Worm (Caenorhabditis elegans) whole organism, L3 larva: ENCODE measurements around the gene nhr-38.
A peak's percentile ranks its signal among the peaks of the same experiment; 100 is the strongest.

Experiments
- R02D3.7 ChIP-seq: fragments of 150-350 bp; optimal IDR thresholded peaks from 2 replicates; lab custom pipeline; 2014; ENCODE audit warnings: missing biosample characterization, missing genetic modification characterization
- ZK546.5 ChIP-seq: sonication (generic microtip); optimal IDR thresholded peaks from 2 replicates; lab custom pipeline; 2017; ENCODE audit warnings: missing biosample characterization, missing genetic modification characterization
- aly-2 ChIP-seq: fragments of 150-350 bp; optimal IDR thresholded peaks from 2 replicates; lab custom pipeline; 2014; ENCODE audit warnings: missing biosample characterization, missing genetic modification characterization
- ama-1 ChIP-seq: fragments of 150-350 bp; optimal IDR thresholded peaks from 2 replicates; lab custom pipeline; 2018
- ceh-28 ChIP-seq: fragments of 150-350 bp; optimal IDR thresholded peaks from 2 replicates; lab custom pipeline; 2014; ENCODE audit warnings: missing biosample characterization, missing genetic modification reagents, missing genetic modification characterization
- ceh-82 ChIP-seq: fragments of 150-350 bp; optimal IDR thresholded peaks from 2 replicates; lab custom pipeline; 2014; ENCODE audit warnings: missing biosample characterization, missing genetic modification characterization
- egl-5 ChIP-seq: fragments of 150-350 bp; optimal IDR thresholded peaks from 2 replicates; lab custom pipeline; 2017; ENCODE audit warnings: missing biosample characterization, missing genetic modification reagents, missing genetic modification characterization, inconsistent platforms
- elt-2 ChIP-seq: sonication (generic microtip); optimal IDR thresholded peaks from 2 replicates; lab custom pipeline; 2016; ENCODE audit warnings: missing genetic modification reagents, mild to moderate bottlenecking, missing genetic modification characterization, missing compliant biosample characterization
- elt-3 ChIP-seq, 3 experiments: fragments of 150-350 bp in 1 of 3; sonication (generic microtip) in 2 of 3; optimal IDR thresholded peaks; 2 replicates in 2 of 3; 4 replicates in 1 of 3; lab custom pipeline; 2014 to 2017; ENCODE audit warnings: missing biosample characterization in 3 of 3, missing genetic modification characterization in 3 of 3
- fkh-10 ChIP-seq: sonication (generic microtip); optimal IDR thresholded peaks from 2 replicates; lab custom pipeline; 2017; ENCODE audit warnings: missing biosample characterization, missing genetic modification reagents, missing genetic modification characterization
- fkh-2 ChIP-seq: fragments of 150-350 bp; optimal IDR thresholded peaks from 2 replicates; lab custom pipeline; 2014; ENCODE audit warnings: missing biosample characterization, missing genetic modification reagents, missing genetic modification characterization
- fos-1 ChIP-seq: fragments of 150-350 bp; optimal IDR thresholded peaks from 2 replicates; lab custom pipeline; 2014; ENCODE audit warnings: missing biosample characterization, missing genetic modification characterization
- jun-1 ChIP-seq: fragments of 150-350 bp; optimal IDR thresholded peaks from 2 replicates; lab custom pipeline; 2014; ENCODE audit warnings: missing biosample characterization, missing genetic modification reagents, missing genetic modification characterization
- lin-15B ChIP-seq: fragments of 150-350 bp; optimal IDR thresholded peaks from 2 replicates; lab custom pipeline; 2014; ENCODE audit warnings: missing biosample characterization, missing genetic modification characterization
- lin-39 ChIP-seq: fragments of 150-350 bp; optimal IDR thresholded peaks from 2 replicates; lab custom pipeline; 2018; ENCODE audit warnings: missing biosample characterization, missing genetic modification reagents, missing genetic modification characterization
- mml-1 ChIP-seq: fragments of 150-350 bp; sonication (generic microtip); optimal IDR thresholded peaks from 3 replicates; lab custom pipeline; 2014; ENCODE audit warnings: missing biosample characterization, missing genetic modification characterization
- nfya-1 ChIP-seq: sonication (generic microtip); optimal IDR thresholded peaks from 2 replicates; lab custom pipeline; 2017; ENCODE audit warnings: missing genetic modification characterization, mild to moderate bottlenecking, missing compliant biosample characterization, antibody characterized with exemption, moderate library complexity; ENCODE audit not compliant: insufficient read depth
- nhr-11 ChIP-seq: fragments of 150-350 bp; optimal IDR thresholded peaks from 2 replicates; lab custom pipeline; 2014; ENCODE audit warnings: missing biosample characterization, missing genetic modification characterization
- nhr-23 ChIP-seq: fragments of 150-350 bp; optimal IDR thresholded peaks from 2 replicates; lab custom pipeline; 2014; ENCODE audit warnings: missing biosample characterization, missing genetic modification reagents, missing genetic modification characterization
- nhr-237 ChIP-seq: fragments of 150-350 bp; optimal IDR thresholded peaks from 2 replicates; lab custom pipeline; 2014; ENCODE audit warnings: missing biosample characterization, missing genetic modification characterization
- nhr-25 ChIP-seq: sonication (generic microtip); optimal IDR thresholded peaks from 2 replicates; lab custom pipeline; 2017; ENCODE audit warnings: missing biosample characterization, missing genetic modification characterization
- nhr-28 ChIP-seq: fragments of 150-350 bp; optimal IDR thresholded peaks from 2 replicates; lab custom pipeline; 2014; ENCODE audit warnings: missing biosample characterization, missing genetic modification characterization
- nhr-43 ChIP-seq: sonication (generic microtip); optimal IDR thresholded peaks from 2 replicates; lab custom pipeline; 2016; ENCODE audit warnings: mild to moderate bottlenecking, missing genetic modification characterization, missing compliant biosample characterization; ENCODE audit not compliant: poor library complexity, severe bottlenecking
- nhr-67 ChIP-seq: fragments of 150-350 bp; optimal IDR thresholded peaks from 2 replicates; lab custom pipeline; 2014; ENCODE audit warnings: missing biosample characterization, missing genetic modification characterization
- nhr-77 ChIP-seq: fragments of 150-350 bp; optimal IDR thresholded peaks from 2 replicates; lab custom pipeline; 2014; ENCODE audit warnings: missing biosample characterization, missing genetic modification characterization
- pha-4 ChIP-seq: fragments of 150-350 bp; optimal IDR thresholded peaks from 2 replicates; lab custom pipeline; 2014; ENCODE audit warnings: missing biosample characterization, missing genetic modification reagents, missing genetic modification characterization
- pqm-1 ChIP-seq: fragments of 150-350 bp; optimal IDR thresholded peaks from 2 replicates; lab custom pipeline; 2017; ENCODE audit warnings: missing biosample characterization, missing genetic modification characterization, inconsistent platforms
- sea-2 ChIP-seq: fragments of 150-350 bp; sonication (generic microtip); optimal IDR thresholded peaks from 4 replicates; lab custom pipeline; 2014; ENCODE audit warnings: missing biosample characterization, missing genetic modification reagents, missing genetic modification characterization
- skn-1 ChIP-seq: fragments of 150-350 bp; optimal IDR thresholded peaks from 2 replicates; lab custom pipeline; 2014; ENCODE audit warnings: missing biosample characterization, missing genetic modification characterization
- snpc-4 ChIP-seq: fragments of 150-350 bp; optimal IDR thresholded peaks from 2 replicates; lab custom pipeline; 2014; ENCODE audit warnings: missing biosample characterization, missing genetic modification characterization
- tbx-2 ChIP-seq: sonication (generic microtip); optimal IDR thresholded peaks from 2 replicates; lab custom pipeline; 2016; ENCODE audit warnings: mild to moderate bottlenecking, missing genetic modification characterization, missing compliant biosample characterization
- zag-1 ChIP-seq: fragments of 150-350 bp; optimal IDR thresholded peaks from 2 replicates; lab custom pipeline; 2014; ENCODE audit warnings: missing biosample characterization, missing genetic modification characterization
- ztf-11 ChIP-seq: fragments of 150-350 bp; optimal IDR thresholded peaks from 2 replicates; lab custom pipeline; 2014; ENCODE audit warnings: missing biosample characterization, missing genetic modification characterization
- ztf-4 ChIP-seq: fragments of 150-350 bp; optimal IDR thresholded peaks from 2 replicates; lab custom pipeline; 2014; ENCODE audit warnings: missing biosample characterization, missing genetic modification characterization

Gene nhr-38

ce11 chrIV:9742883-9743282 is 32.9 kb downstream of the nhr-38 start, which contains the start of gene C28D4.7:
C28D4.7 (minus strand) TSS chrIV:9743147.
- TF ChIP-seq ztf-11 (no peak), nhr-67 (tag; lab: Kevin White, UChicago) (no peak), nhr-237 (tag; lab: Kevin White, UChicago) (no peak), fkh-2 (no peak), fkh-10 (GFP tag; lab: Kevin White, UChicago) (no peak), ztf-4 (tag; lab: Kevin White, UChicago) (no peak), elt-3 (tag; optimal IDR thresholded peaks at IDR 0.05; lab: Kevin White, UChicago) (no peak), snpc-4 (tag; lab: Kevin White, UChicago) (no peak)

ce11 chrIV:9744905-9745304 is 34.9 kb downstream of the nhr-38 start, which contains the start of gene C28D4.4:
C28D4.4 (minus strand) TSS chrIV:9745005.
- TF ChIP-seq nhr-11 (no peak), nfya-1 (tag; lab: Kevin White, UChicago) (no peak), zag-1 (tag; lab: Kevin White, UChicago) (no peak), ceh-28 (tag; lab: Kevin White, UChicago) (no peak)

- no peak for TF ChIP-seq ZK546.5 (tag; lab: Kevin White, UChicago)
- TF ChIP-seq nhr-11 = no peak
Measured at ce11 chrIV:9746762-9747161, 36.8 kb downstream of the nhr-38 start, which contains the start of gene C28D4.5. C28D4.5 (minus strand) TSS chrIV:9746862.

- TF ChIP-seq tbx-2 (tag; lab: Kevin White, UChicago) = no peak
- TF ChIP-seq lin-39 (tag; lab: Kevin White, UChicago) = no peak
- no peak for TF ChIP-seq egl-5 (tag; lab: Kevin White, UChicago)
- no peak for TF ChIP-seq ama-1
- TF ChIP-seq ztf-4 (tag; lab: Kevin White, UChicago) = no peak
- no peak for TF ChIP-seq nhr-28
- no peak for TF ChIP-seq skn-1 (tag; lab: Kevin White, UChicago)
- TF ChIP-seq nhr-23 (tag; lab: Kevin White, UChicago) = no peak
- no peak for TF ChIP-seq mml-1
- TF ChIP-seq R02D3.7 (tag; lab: Kevin White, UChicago) = no peak
- TF ChIP-seq fos-1 (tag; lab: Kevin White, UChicago) = no peak
- no peak for TF ChIP-seq nhr-77 (tag; lab: Kevin White, UChicago)
- TF ChIP-seq snpc-4 (tag; lab: Kevin White, UChicago) = no peak
- TF ChIP-seq, all 47 proteins: peak for 0
Measured at ce11 chrIV:9748342-9748741, 38.4 kb downstream of the nhr-38 start, which contains the start of gene C28D4.8. C28D4.8 (minus strand) TSS chrIV:9748442.

DNA sequence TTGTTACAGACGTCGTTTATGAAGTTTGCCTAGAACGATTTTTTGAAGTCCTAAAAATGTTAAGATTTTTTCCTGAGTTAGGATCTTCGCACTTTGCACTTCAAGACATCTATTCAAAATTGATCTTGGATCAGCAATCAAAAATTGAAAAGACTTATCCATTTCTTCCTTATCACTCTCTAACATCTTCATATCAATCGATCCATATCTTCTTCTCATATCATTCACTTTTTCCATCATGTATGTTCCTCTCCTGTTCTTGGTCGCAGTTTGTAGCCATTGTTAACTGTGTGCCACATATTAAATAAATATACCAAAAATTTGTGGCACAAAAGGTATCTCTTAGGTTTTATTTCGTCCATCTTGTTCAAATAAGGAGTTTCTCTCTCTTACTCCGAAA is 45.7 kb downstream of the nhr-38 start:
- TF ChIP-seq nhr-43 (no peak), elt-3 (tag; optimal IDR thresholded peaks at IDR 0.05; lab: Kevin White, UChicago) (peak in 1 of 3 experiments; percentile 84), nhr-77 (tag; lab: Kevin White, UChicago) (no peak), ceh-82 (tag; lab: Kevin White, UChicago) (no peak), zag-1 (tag; lab: Kevin White, UChicago) (no peak)

ce11 chrIV:9756647-9757424 is 46.8 kb downstream of the nhr-38 start:
- peak; percentile 44 for TF ChIP-seq jun-1
- TF ChIP-seq zag-1 (tag; lab: Kevin White, UChicago) = no peak
- TF ChIP-seq elt-2 = peak; percentile 65
- no peak for TF ChIP-seq fkh-10 (GFP tag; lab: Kevin White, UChicago)
- TF ChIP-seq nhr-23 (tag; lab: Kevin White, UChicago) = peak; percentile 82
- TF ChIP-seq nhr-43 = peak; percentile 43
- peak; percentile 2 for TF ChIP-seq nfya-1 (tag; lab: Kevin White, UChicago)
- TF ChIP-seq nhr-28 = no peak
- peak; percentile 49 for TF ChIP-seq nhr-25
- peak; percentile 31 for TF ChIP-seq ceh-28 (tag; lab: Kevin White, UChicago)
- peak; percentile 0 for TF ChIP-seq lin-15B
- TF ChIP-seq sea-2 (GFP tag; lab: Kevin White, UChicago) = no peak
- TF ChIP-seq fkh-2 = no peak
- no peak for TF ChIP-seq aly-2
- TF ChIP-seq pha-4 (tag; lab: Kevin White, UChicago) = peak; percentile 71
- peak; percentile 25 for TF ChIP-seq pqm-1 (tag; lab: Kevin White, UChicago)
- TF ChIP-seq ztf-4 (tag; lab: Kevin White, UChicago) = no peak
- TF ChIP-seq, all 47 proteins: peak for 10
